Fruit fly (Drosophila melanogaster): Measurements from ENCODE around the gene CG32645.
A peak's percentile ranks its signal among the peaks of the same experiment; 100 is the strongest.

CG32645 gene

DNA sequence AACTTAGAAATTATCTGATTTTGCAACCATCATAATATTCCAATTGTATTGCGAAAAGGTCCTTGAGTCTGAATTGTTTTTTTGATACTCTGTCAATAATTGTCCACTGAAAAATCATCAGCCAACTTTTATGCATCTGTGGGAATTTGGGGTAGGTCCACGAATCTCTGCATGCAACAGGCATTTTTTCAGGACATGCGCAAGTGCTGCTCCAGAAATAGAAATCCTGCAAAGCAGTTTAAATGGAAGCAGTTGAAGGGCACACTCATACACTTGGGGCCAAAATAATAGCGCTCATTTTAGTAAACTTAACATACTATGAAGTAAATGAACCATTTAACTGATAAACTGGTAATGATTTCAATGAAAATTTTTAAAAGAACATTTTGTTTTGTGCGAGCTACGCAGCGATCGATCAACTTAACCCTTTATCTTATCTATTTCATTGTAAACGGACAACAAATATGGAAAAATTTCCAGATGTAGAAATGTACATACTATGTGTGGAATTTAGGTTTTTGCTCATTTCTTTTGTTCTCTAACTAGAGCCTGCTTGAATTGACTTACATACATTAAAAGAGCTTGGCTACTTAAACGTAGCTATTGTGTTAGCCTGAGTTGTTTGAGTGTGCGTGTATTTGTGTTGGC is 8.7 kb upstream of the CG32645 start (continued):
- peak; percentile 5 for TF ChIP-seq CG11902 (GFP tag; optimal IDR thresholded peaks at IDR 0.05)
- peak; percentile 21 for TF ChIP-seq CG16779 (tag; optimal IDR thresholded peaks at IDR 0.05)
- TF ChIP-seq CG6792 (GFP tag; optimal IDR thresholded peaks at IDR 0.05), result peak; percentile 47
- peak; percentile 63 for TF ChIP-seq Sox14 (GFP tag; optimal IDR thresholded peaks at IDR 0.05)
- TF ChIP-seq Hr4 (GFP tag; optimal IDR thresholded peaks at IDR 0.05), result peak; percentile 70
- TF ChIP-seq Eip78C (GFP tag), result peak; percentile 94
- no peak for TF ChIP-seq Blimp-1 (GFP tag; optimal IDR thresholded peaks at IDR 0.05)
- peak; percentile 42 for TF ChIP-seq CG34406 (GFP tag; optimal IDR thresholded peaks at IDR 0.05)
- TF ChIP-seq vri (GFP tag; optimal IDR thresholded peaks at IDR 0.05), result peak; percentile 16

dm6 chrX:13131063-13131773 is 7.8 kb upstream of the CG32645 start:
- TF ChIP-seq esn (GFP tag; optimal IDR thresholded peaks at IDR 0.05), result peak; percentile 99
- peak; percentile 94 for TF ChIP-seq fd85E (GFP tag; optimal IDR thresholded peaks at IDR 0.05)
- TF ChIP-seq CG10669 (GFP tag; optimal IDR thresholded peaks at IDR 0.05), result peak; percentile 90
- peak; percentile 99 for TF ChIP-seq Hr39 (GFP tag; optimal IDR thresholded peaks at IDR 0.05)
- TF ChIP-seq CG3032 (tag; optimal IDR thresholded peaks at IDR 0.05), result peak; percentile 88
- peak; percentile 97 for TF ChIP-seq CG6854 (GFP tag; optimal IDR thresholded peaks at IDR 0.05)
- TF ChIP-seq Hr38 (GFP tag; optimal IDR thresholded peaks at IDR 0.05), result peak; percentile 97
- peak; percentile 99 for TF ChIP-seq Hr4 (GFP tag; optimal IDR thresholded peaks at IDR 0.05)
- peak; percentile 99 for TF ChIP-seq cyc (GFP tag; optimal IDR thresholded peaks at IDR 0.05)
- TF ChIP-seq Eip75B (GFP tag; optimal IDR thresholded peaks at IDR 0.05), result peak; percentile 97
- peak; percentile 76 for TF ChIP-seq CG9139 (GFP tag; optimal IDR thresholded peaks at IDR 0.05)
- peak; percentile 98 for TF ChIP-seq CG10631 (GFP tag; optimal IDR thresholded peaks at IDR 0.05)
- peak; percentile 99 for TF ChIP-seq CG32006 (GFP tag; optimal IDR thresholded peaks at IDR 0.05)
- TF ChIP-seq fkh (GFP tag; optimal IDR thresholded peaks at IDR 0.05), result peak; percentile 97
- TF ChIP-seq CG31627 (GFP tag; optimal IDR thresholded peaks at IDR 0.05), result peak; percentile 99
- peak; percentile 98 for TF ChIP-seq topi (GFP tag; optimal IDR thresholded peaks at IDR 0.05)
- TF ChIP-seq OdsH (GFP tag; optimal IDR thresholded peaks at IDR 0.05), result peak; percentile 99
- TF ChIP-seq CG15336 (GFP tag; IDR thresholded peaks at IDR 0.05), result peak; percentile 99
- TF ChIP-seq CG11902 (GFP tag; optimal IDR thresholded peaks at IDR 0.05), result peak; percentile 97
- TF ChIP-seq CG11294 (GFP tag; IDR thresholded peaks at IDR 0.05), result peak; percentile 99
- peak; percentile 99 for TF ChIP-seq CG6276 (GFP tag; optimal IDR thresholded peaks at IDR 0.05)
- peak; percentile 99 for TF ChIP-seq CG3919 (GFP tag; optimal IDR thresholded peaks at IDR 0.05)
- TF ChIP-seq svp (GFP tag), result peak; percentile 99
- peak; percentile 91 for TF ChIP-seq fd59A (GFP tag; optimal IDR thresholded peaks at IDR 0.05)
- TF ChIP-seq ss (GFP tag; optimal IDR thresholded peaks at IDR 0.05), result peak; percentile 80 to 88
- peak; percentile 91 for TF ChIP-seq Ets96B (tag; optimal IDR thresholded peaks at IDR 0.05)
- peak; percentile 99 for TF ChIP-seq Sox14 (GFP tag; optimal IDR thresholded peaks at IDR 0.05)
- peak; percentile 97 for TF ChIP-seq CG8319 (GFP tag; optimal IDR thresholded peaks at IDR 0.05)
- TF ChIP-seq spab (GFP tag; optimal IDR thresholded peaks at IDR 0.05), result peak; percentile 88
- peak; percentile 96 for TF ChIP-seq Sox15 (GFP tag; optimal IDR thresholded peaks at IDR 0.05)
- peak; percentile 98 for TF ChIP-seq CG7368 (GFP tag; optimal IDR thresholded peaks at IDR 0.05)
- peak; percentile 94 for TF ChIP-seq Blimp-1 (GFP tag; optimal IDR thresholded peaks at IDR 0.05)
- peak; percentile 99 for TF ChIP-seq CG6163 (GFP tag; IDR thresholded peaks at IDR 0.05)
- peak; percentile 98 for TF ChIP-seq Smox (GFP tag; optimal IDR thresholded peaks at IDR 0.05)
- TF ChIP-seq Lpt (GFP tag; optimal IDR thresholded peaks at IDR 0.05), result peak; percentile 99
- peak; percentile 96 for TF ChIP-seq CG16779 (tag; optimal IDR thresholded peaks at IDR 0.05)
- TF ChIP-seq CG4318 (GFP tag; optimal IDR thresholded peaks at IDR 0.05), result peak; percentile 99
- TF ChIP-seq Sox102F (GFP tag; optimal IDR thresholded peaks at IDR 0.05), result peak; percentile 98
- TF ChIP-seq CG8632 (GFP tag; optimal IDR thresholded peaks at IDR 0.05), result peak; percentile 94
- TF ChIP-seq CG11762 (GFP tag; optimal IDR thresholded peaks at IDR 0.05; ENCODE audit: insufficient read depth), result peak; percentile 96
- TF ChIP-seq Eip93F (GFP tag; optimal IDR thresholded peaks at IDR 0.05), result peak; percentile 95
- TF ChIP-seq CG1621 (tag; optimal IDR thresholded peaks at IDR 0.05), result peak; percentile 93
- peak; percentile 86 for TF ChIP-seq dsx (GFP tag; optimal IDR thresholded peaks at IDR 0.05; ENCODE audit: poor library complexity, severe bottlenecking)

Measured in whole organism, prepupa.